Fruit fly (Drosophila melanogaster): ENCODE measurements around the gene Glg1.

Gene Glg1

DNA sequence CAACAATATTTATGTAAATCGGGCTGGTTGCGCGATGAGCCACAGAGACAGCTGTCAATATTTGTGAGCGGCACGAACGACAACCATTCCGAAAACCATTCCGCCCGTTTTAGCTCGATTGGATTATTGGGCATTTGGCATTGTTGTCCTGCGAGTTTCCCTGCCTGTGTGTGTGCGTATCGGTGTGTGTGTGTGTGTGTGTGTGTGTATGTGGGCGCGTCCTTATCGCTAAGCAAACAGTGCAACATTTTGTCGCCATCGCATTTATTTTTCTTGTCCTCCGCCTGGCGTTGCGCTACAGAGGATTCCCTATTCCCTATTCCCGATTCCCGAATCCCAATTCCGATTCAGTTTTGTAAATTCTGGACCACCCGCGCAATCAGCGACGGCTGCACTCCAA is 35.4 kb downstream of the Glg1 start:
- no peak for TF ChIP-seq noc (tag; optimal IDR thresholded peaks at IDR 0.05)

DNA sequence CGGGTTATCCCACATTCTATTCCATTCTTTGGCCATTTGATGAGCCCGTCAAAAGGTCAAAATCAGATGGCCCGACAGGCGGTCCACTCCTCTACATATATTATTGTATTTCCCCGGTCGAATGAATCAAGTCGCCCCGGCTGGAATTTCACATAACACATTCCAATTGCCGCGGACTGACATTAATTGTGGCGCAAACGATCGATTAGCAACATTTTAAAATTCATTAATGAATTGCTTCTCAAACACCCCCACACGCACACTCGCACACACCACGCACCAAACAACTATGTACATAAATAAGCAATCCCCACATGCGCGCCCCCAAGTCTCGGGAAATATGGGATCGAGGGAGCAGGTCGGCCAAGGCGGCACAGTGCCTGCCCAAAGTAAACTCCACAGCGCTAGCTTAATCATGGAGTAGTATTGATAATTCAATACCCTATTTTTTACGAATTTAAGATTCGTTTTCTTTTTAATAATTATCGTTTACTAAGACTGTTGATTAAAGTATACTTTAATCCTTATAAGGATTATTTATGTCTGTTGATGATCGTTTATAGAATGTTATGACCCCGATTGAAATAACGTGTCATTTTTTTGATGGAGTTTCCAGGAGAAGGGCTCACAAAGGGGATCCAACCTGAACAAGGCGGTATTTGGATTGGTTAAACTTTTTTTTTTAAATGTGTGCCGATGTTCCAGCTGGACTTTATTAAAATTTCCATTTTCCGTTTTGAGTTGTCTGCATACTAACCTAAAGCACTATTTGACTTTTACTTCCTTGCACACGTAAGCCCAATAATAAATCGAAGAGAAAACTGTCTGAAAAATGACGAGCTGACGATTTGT is 41.9 kb downstream of the Glg1 start:
- no peak for TF ChIP-seq noc (tag; optimal IDR thresholded peaks at IDR 0.05)

DNA sequence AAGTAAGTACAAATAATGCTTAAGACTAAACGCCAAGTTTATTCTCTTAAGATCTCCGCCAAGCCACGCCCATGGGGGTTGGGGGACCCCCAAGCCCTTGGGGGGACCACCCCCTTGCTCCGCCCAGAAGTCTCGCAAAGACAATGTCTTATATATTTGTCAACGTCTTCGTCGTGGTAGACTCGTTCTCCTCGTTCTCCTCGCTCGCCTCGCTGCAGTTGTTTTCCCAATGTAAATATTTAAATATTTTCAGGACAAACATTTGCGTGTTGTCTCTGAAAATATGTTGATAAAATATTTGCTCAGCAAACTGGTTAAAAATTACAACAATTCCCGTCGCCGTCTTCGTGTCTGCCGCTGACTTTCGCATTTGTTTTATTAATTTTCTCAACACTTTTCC is 43.1 kb downstream of the Glg1 start:
- no peak for TF ChIP-seq noc (tag; optimal IDR thresholded peaks at IDR 0.05)

DNA sequence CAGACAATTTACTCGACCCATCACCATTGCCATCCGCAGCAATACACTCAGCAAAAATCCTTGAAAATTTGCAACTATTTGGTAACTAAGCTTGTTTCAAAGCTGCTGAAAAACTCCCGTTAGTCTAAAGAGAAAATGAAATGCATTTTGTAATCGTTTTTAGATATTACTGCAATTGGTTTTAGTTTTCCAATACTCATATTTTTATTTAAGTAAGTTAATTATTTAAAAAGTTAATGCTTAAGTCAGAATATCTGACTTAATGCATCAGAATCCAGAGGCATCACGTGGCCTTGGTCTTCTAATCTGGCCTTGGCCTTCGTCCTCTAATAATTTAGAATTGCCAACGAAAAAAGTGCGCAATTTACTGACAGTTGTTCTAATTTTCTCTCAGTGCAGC is 44.5 kb downstream of the Glg1 start:
- TF ChIP-seq noc (tag; optimal IDR thresholded peaks at IDR 0.05), result no peak

DNA sequence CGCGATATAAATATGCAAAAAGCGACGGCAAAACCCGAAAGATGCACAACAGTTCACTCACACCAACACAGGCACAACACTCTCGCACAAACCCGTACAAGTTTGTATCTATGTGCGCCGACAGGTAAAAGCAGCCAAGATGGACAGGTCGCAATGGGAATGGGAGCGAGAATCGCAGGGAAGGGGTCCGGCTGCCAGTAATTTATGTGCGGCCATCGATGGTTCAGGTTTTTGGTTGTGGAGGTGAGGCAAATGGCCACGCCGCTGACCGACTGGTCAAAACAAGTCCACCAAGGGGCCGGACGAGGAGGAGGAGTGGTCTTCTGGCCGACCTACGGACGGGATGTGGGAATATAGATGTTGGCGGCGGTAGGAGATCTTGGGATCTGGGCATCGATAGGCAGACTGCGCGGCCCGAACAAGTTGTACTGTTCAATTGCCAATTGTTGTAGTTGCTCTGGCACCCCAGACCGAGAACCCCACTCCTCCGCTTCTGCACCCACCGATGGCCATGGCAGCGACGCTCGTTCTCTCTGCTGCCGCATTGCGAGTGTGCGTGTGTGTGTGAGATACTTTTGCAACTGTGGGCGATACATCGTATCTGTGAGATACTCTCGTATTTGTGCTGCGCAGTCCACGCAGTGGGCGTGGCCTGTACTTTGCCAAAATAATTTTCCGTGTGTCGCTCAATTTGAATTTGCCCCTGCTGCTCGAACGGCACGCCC is 47.0 kb downstream of the Glg1 start:
- TF ChIP-seq noc (tag; optimal IDR thresholded peaks at IDR 0.05), result no peak

DNA sequence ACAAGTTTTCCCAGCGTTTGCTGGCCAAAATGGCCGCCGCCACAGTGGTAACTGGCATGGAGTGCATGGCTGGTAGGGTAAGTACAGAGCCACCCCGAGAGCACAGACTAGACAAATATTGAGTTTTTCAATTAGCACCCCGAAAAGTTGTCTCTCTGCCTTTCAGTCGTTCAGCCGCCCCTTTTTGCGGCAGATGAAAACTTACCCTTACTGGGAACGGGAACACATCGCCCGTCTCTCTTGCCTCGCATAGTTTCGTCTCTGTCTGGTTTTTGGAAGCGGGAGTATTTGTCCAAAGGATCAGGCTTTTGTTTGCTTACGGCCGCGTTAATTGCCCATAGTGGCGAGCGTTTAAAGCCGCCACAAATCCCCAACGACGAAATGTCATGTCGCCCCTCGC is 48.6 kb downstream of the Glg1 start:
- TF ChIP-seq noc (tag; optimal IDR thresholded peaks at IDR 0.05), result no peak

DNA sequence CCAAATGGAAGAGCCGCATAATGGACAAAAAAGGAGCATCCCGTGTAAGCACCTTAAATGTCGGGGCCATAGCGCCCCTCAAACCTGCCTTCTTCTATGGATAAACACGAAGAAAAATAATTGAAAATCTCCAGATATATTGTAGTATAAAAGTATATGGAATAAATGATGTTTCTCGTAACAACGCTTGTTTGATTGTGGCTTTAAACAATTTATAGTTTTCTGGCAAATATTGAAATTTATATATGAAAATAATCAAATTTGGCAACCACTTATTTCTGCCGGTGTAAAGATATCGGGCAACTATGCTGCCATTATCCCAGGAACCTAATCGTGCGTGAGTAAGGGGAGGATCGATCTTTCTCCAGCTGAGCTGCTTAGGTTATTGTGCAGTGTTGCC is 52.1 kb downstream of the Glg1 start:
- TF ChIP-seq noc (tag; optimal IDR thresholded peaks at IDR 0.05), result no peak

DNA sequence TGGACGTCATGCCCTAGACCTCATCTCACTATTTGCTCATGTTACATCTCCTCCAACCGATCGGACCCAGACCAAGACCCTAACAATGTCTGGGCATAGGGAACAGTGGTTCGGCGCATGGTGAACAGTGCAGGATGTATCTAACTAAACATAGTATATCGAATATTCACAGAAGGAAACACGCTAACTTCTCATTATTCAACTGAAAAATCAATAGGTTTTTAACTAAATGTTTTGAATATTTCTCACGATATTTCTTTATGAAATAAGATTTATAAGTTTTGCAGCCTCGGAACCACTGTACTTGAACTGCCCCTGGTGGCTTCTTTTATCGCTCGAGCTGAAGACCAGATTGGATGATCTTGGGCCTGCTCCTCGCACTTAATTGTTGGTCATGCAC is 53.7 kb downstream of the Glg1 start:
- TF ChIP-seq noc (tag; optimal IDR thresholded peaks at IDR 0.05), result no peak

DNA sequence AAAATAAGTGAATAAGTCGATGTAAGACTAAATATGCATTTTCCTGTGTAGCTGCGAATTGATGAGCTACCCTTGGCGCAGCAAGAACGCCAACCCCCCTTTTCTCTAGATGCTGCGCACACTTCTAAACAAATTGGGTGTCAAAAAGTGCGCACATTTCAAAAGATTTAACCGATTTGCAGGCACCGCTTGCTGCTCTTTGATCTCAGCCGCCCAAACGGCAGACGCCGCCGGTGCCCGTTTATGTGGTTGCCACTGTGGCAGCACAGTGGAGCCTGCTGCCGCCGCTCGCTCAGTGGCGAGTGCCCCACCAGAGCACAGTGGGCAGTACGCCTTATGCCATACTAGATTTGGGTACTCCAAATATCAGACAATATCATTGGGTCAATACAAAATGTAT is 56.9 kb downstream of the Glg1 start:
- TF ChIP-seq noc (tag; optimal IDR thresholded peaks at IDR 0.05), result no peak

DNA sequence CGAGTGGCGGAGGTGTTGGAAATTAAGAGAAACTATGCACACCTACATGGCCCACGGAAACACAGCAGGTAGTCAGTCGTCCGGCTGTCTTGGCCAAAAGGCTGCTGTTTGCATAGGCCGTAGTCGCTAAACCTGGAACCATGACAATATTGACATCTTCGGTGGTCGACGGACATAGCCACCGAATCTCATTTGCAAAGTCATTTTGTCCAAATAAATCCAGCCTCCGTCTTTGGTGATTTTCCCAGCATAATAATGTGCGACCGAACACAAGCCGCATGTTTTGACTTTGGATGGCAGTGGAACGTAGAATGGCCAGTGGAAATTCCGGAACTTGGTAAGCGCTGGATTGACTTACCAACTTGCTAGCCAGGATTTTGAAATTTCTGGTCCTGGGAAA is 58.0 kb downstream of the Glg1 start:
- TF ChIP-seq noc (tag; optimal IDR thresholded peaks at IDR 0.05), result no peak
